Worm (Caenorhabditis elegans) whole organism, L2 larva: ENCODE results near the gene dim-1.
A peak's percentile ranks its signal among the peaks of the same experiment; 100 is the strongest.

Experiments used
- C34F6.9 ChIP-seq: fragments of 150-350 bp; optimal IDR thresholded peaks from 2 replicates; lab custom pipeline; 2014; ENCODE audit warnings: missing biosample characterization, missing genetic modification characterization
- F13H6.1 ChIP-seq: sonication (generic microtip); optimal IDR thresholded peaks from 2 replicates; lab custom pipeline; 2016; ENCODE audit warnings: missing genetic modification characterization, missing compliant biosample characterization
- alr-1 ChIP-seq: fragments of 150-350 bp; optimal IDR thresholded peaks from 2 replicates; lab custom pipeline; 2014; ENCODE audit warnings: missing biosample characterization, missing genetic modification characterization
- aly-2 ChIP-seq: fragments of 150-350 bp; optimal IDR thresholded peaks from 2 replicates; lab custom pipeline; 2014; ENCODE audit warnings: missing biosample characterization, missing genetic modification characterization
- ama-1 ChIP-seq: fragments of 150-350 bp; optimal IDR thresholded peaks from 2 replicates; lab custom pipeline; 2018; ENCODE audit warnings: inconsistent platforms
- blmp-1 ChIP-seq: sonication (generic microtip); optimal IDR thresholded peaks from 2 replicates; lab custom pipeline; 2017; ENCODE audit warnings: missing genetic modification characterization, mild to moderate bottlenecking, missing compliant biosample characterization, antibody characterized with exemption, moderate library complexity; ENCODE audit not compliant: insufficient read depth
- ceh-82 ChIP-seq: fragments of 150-350 bp; optimal IDR thresholded peaks from 2 replicates; lab custom pipeline; 2014; ENCODE audit warnings: missing biosample characterization, missing genetic modification characterization
- crh-2 ChIP-seq: sonication (generic microtip); optimal IDR thresholded peaks from 2 replicates; lab custom pipeline; 2017; ENCODE audit warnings: missing biosample characterization, missing genetic modification characterization
- dmd-4 ChIP-seq: sonication (generic microtip); optimal IDR thresholded peaks from 2 replicates; lab custom pipeline; 2017; ENCODE audit warnings: missing biosample characterization, missing genetic modification characterization
- egl-27 ChIP-seq: sonication (generic microtip); optimal IDR thresholded peaks from 3 replicates; lab custom pipeline; 2017; ENCODE audit warnings: missing biosample characterization, missing genetic modification reagents, missing genetic modification characterization
- elt-1 ChIP-seq: fragments of 150-350 bp; optimal IDR thresholded peaks from 2 replicates; lab custom pipeline; 2014; ENCODE audit warnings: missing biosample characterization, missing genetic modification characterization
- elt-3 ChIP-seq: sonication (generic microtip); optimal IDR thresholded peaks from 2 replicates; lab custom pipeline; 2017; ENCODE audit warnings: missing biosample characterization, missing genetic modification characterization
- fos-1 ChIP-seq: fragments of 150-350 bp; optimal IDR thresholded peaks from 2 replicates; lab custom pipeline; 2014; ENCODE audit warnings: missing biosample characterization, missing genetic modification characterization
- gmeb-1 ChIP-seq: fragments of 150-350 bp; optimal IDR thresholded peaks from 2 replicates; lab custom pipeline; 2014; ENCODE audit warnings: missing biosample characterization, missing genetic modification characterization
- lin-13 ChIP-seq: fragments of 150-350 bp; optimal IDR thresholded peaks from 2 replicates; lab custom pipeline; 2014; ENCODE audit warnings: missing biosample characterization, missing genetic modification reagents, missing genetic modification characterization
- lin-39 ChIP-seq: fragments of 150-350 bp; optimal IDR thresholded peaks from 2 replicates; lab custom pipeline; 2014; ENCODE audit warnings: missing biosample characterization, missing genetic modification reagents, missing genetic modification characterization
- lsy-2 ChIP-seq, 2 experiments: fragments of 150-350 bp in 1 of 2; sonication (generic microtip) in 1 of 2; optimal IDR thresholded peaks; 2 replicates each; lab custom pipeline; 2014 to 2017; ENCODE audit warnings: missing biosample characterization in 2 of 2, missing genetic modification characterization in 2 of 2
- mab-5 ChIP-seq: fragments of 150-350 bp; optimal IDR thresholded peaks from 2 replicates; lab custom pipeline; 2014; ENCODE audit warnings: missing biosample characterization, missing genetic modification characterization
- mbf-1 ChIP-seq: sonication (generic microtip); optimal IDR thresholded peaks from 2 replicates; lab custom pipeline; 2017; ENCODE audit warnings: missing biosample characterization, missing genetic modification characterization
- mdl-1 ChIP-seq, 2 experiments: fragments of 150-350 bp in 1 of 2; sonication (generic microtip) in 1 of 2; optimal IDR thresholded peaks; 2 replicates each; lab custom pipeline; 2017; ENCODE audit warnings: missing biosample characterization in 2 of 2, missing genetic modification characterization in 2 of 2
- nhr-10 ChIP-seq: sonication (generic microtip); optimal IDR thresholded peaks from 2 replicates; lab custom pipeline; 2017; ENCODE audit warnings: missing biosample characterization, missing genetic modification characterization
- nhr-11 ChIP-seq: fragments of 150-350 bp; optimal IDR thresholded peaks from 2 replicates; lab custom pipeline; 2014; ENCODE audit warnings: missing biosample characterization, missing genetic modification characterization
- nhr-12 ChIP-seq: fragments of 150-350 bp; optimal IDR thresholded peaks from 2 replicates; lab custom pipeline; 2014; ENCODE audit warnings: missing biosample characterization, missing genetic modification characterization
- nhr-129 ChIP-seq: fragments of 150-350 bp; optimal IDR thresholded peaks from 2 replicates; lab custom pipeline; 2014; ENCODE audit warnings: missing biosample characterization, missing genetic modification characterization
- nhr-21 ChIP-seq: fragments of 150-350 bp; optimal IDR thresholded peaks from 2 replicates; lab custom pipeline; 2014; ENCODE audit warnings: missing biosample characterization, missing genetic modification characterization
- nhr-23 ChIP-seq: fragments of 150-350 bp; optimal IDR thresholded peaks from 2 replicates; lab custom pipeline; 2014; ENCODE audit warnings: missing biosample characterization, missing genetic modification reagents, missing genetic modification characterization
- nhr-237 ChIP-seq: fragments of 150-350 bp; optimal IDR thresholded peaks from 2 replicates; lab custom pipeline; 2014; ENCODE audit warnings: missing biosample characterization, missing genetic modification characterization
- nhr-25 ChIP-seq: fragments of 150-350 bp; sonication (generic microtip); optimal IDR thresholded peaks from 3 replicates; lab custom pipeline; 2014; ENCODE audit warnings: missing biosample characterization, missing genetic modification characterization
- nhr-6 ChIP-seq: fragments of 150-350 bp; optimal IDR thresholded peaks from 2 replicates; lab custom pipeline; 2014; ENCODE audit warnings: missing biosample characterization, missing genetic modification characterization
- nhr-77 ChIP-seq: fragments of 150-350 bp; optimal IDR thresholded peaks from 2 replicates; lab custom pipeline; 2014; ENCODE audit warnings: missing biosample characterization, missing genetic modification characterization
- peb-1 ChIP-seq: fragments of 150-350 bp; optimal IDR thresholded peaks from 2 replicates; lab custom pipeline; 2014; ENCODE audit warnings: missing biosample characterization, missing genetic modification characterization
- sem-4 ChIP-seq: fragments of 150-350 bp; optimal IDR thresholded peaks from 2 replicates; lab custom pipeline; 2014; ENCODE audit warnings: missing biosample characterization, missing genetic modification reagents, missing genetic modification characterization
- skn-1 ChIP-seq: sonication (generic microtip); optimal IDR thresholded peaks from 2 replicates; lab custom pipeline; 2017; ENCODE audit warnings: missing biosample characterization, missing genetic modification characterization
- sma-3 ChIP-seq: sonication (generic microtip); optimal IDR thresholded peaks from 2 replicates; lab custom pipeline; 2016; ENCODE audit warnings: missing genetic modification reagents, missing genetic modification characterization, missing compliant biosample characterization
- sma-9 ChIP-seq, 2 experiments: fragments of 150-350 bp in 1 of 2; sonication (generic microtip) in 1 of 2; optimal IDR thresholded peaks; 2 replicates each; lab custom pipeline; 2014 to 2016; ENCODE audit warnings: missing genetic modification characterization in 2 of 2, mild to moderate bottlenecking in 1 of 2, missing biosample characterization in 1 of 2, missing compliant biosample characterization in 1 of 2, missing genetic modification reagents in 1 of 2, moderate library complexity in 1 of 2
- snpc-4 ChIP-seq: fragments of 150-350 bp; optimal IDR thresholded peaks from 2 replicates; lab custom pipeline; 2014; ENCODE audit warnings: missing biosample characterization, missing genetic modification characterization
- unc-55 ChIP-seq: fragments of 150-350 bp; sonication (generic microtip); optimal IDR thresholded peaks from 3 replicates; lab custom pipeline; 2014; ENCODE audit warnings: missing biosample characterization, missing genetic modification reagents, missing genetic modification characterization
- unc-62 ChIP-seq: fragments of 150-350 bp; optimal IDR thresholded peaks from 2 replicates; lab custom pipeline; 2014; ENCODE audit warnings: missing biosample characterization, missing genetic modification reagents, missing genetic modification characterization
- zag-1 ChIP-seq: fragments of 150-350 bp; optimal IDR thresholded peaks from 2 replicates; lab custom pipeline; 2014; ENCODE audit warnings: missing biosample characterization, missing genetic modification characterization
- ztf-1 ChIP-seq: fragments of 200-800 bp; sonication (Bioruptor generic); conservative IDR thresholded peaks from 2 replicates; pipeline ENCODE4 v1.3.6; 2022; ENCODE audit warnings: missing genetic modification characterization, missing compliant biosample characterization
- ztf-11 ChIP-seq: sonication (generic microtip); optimal IDR thresholded peaks from 2 replicates; lab custom pipeline; 2017; ENCODE audit warnings: missing biosample characterization, missing genetic modification characterization

The dim-1 gene

ce11 chrX:8027509-8027908 is 30.5 kb downstream of the dim-1 start:
- no peak for TF ChIP-seq lin-39 (tag; lab: Kevin White, UChicago)
- TF ChIP-seq zag-1 = no peak
- TF ChIP-seq elt-1 (tag; lab: Kevin White, UChicago) = no peak
- no peak for TF ChIP-seq sem-4
- TF ChIP-seq egl-27 (tag; lab: Kevin White, UChicago) = no peak
- no peak for TF ChIP-seq nhr-6 (tag; lab: Kevin White, UChicago)
- TF ChIP-seq ama-1 = no peak
- no peak for TF ChIP-seq gmeb-1 (tag; lab: Kevin White, UChicago)
- TF ChIP-seq, all 48 proteins: peak for 0

- TF ChIP-seq nhr-25 (tag; lab: Kevin White, UChicago) = peak; percentile 31
- peak; percentile 52 for TF ChIP-seq sma-9 (GFP tag; optimal IDR thresholded peaks at IDR 0.05; lab: Kevin White, UChicago)
- no peak for TF ChIP-seq sma-9 (tag; optimal IDR thresholded peaks at IDR 0.05; lab: Kevin White, UChicago)
- TF ChIP-seq sma-3 (GFP tag; lab: Kevin White, UChicago) = peak; percentile 25
- no peak for TF ChIP-seq lin-39 (tag; lab: Kevin White, UChicago)
- TF ChIP-seq crh-2 (tag; lab: Kevin White, UChicago) = peak; percentile 36
- TF ChIP-seq nhr-129 (tag; lab: Kevin White, UChicago) = peak; percentile 33
- no peak for TF ChIP-seq gmeb-1 (tag; lab: Kevin White, UChicago)
- TF ChIP-seq sem-4 = no peak
- peak in 1 of 2 experiments; percentile 63 for TF ChIP-seq lsy-2 (tag; optimal IDR thresholded peaks at IDR 0.05; lab: Kevin White, UChicago)
- peak; percentile 20 for TF ChIP-seq blmp-1 (tag; lab: Kevin White, UChicago)
- TF ChIP-seq elt-3 = no peak
- peak; percentile 9 for TF ChIP-seq ama-1
Observed at ce11 chrX:8026709-8027108, 31.3 kb downstream of the dim-1 start.

- no peak for TF ChIP-seq zag-1
- TF ChIP-seq elt-3 = no peak
- no peak for TF ChIP-seq ztf-1
- no peak for TF ChIP-seq skn-1 (tag; lab: Kevin White, UChicago)
- TF ChIP-seq snpc-4 (tag; lab: Kevin White, UChicago) = no peak
- TF ChIP-seq ztf-11 = no peak
- TF ChIP-seq lin-39 (tag; lab: Kevin White, UChicago) = no peak
- TF ChIP-seq blmp-1 (tag; lab: Kevin White, UChicago) = no peak
- no peak for TF ChIP-seq unc-62
- TF ChIP-seq mbf-1 (tag; lab: Kevin White, UChicago) = no peak
- peak; percentile 30 for TF ChIP-seq fos-1 (tag; lab: Kevin White, UChicago)
- no peak for TF ChIP-seq dmd-4 (tag; lab: Kevin White, UChicago)
- TF ChIP-seq sem-4 = no peak
- peak; percentile 61 for TF ChIP-seq nhr-129 (tag; lab: Kevin White, UChicago)
- peak; percentile 53 for TF ChIP-seq sma-9 (GFP tag; optimal IDR thresholded peaks at IDR 0.05; lab: Kevin White, UChicago)
- no peak for TF ChIP-seq sma-9 (tag; optimal IDR thresholded peaks at IDR 0.05; lab: Kevin White, UChicago)
- no peak for TF ChIP-seq peb-1 (tag; lab: Kevin White, UChicago)
- no peak for TF ChIP-seq nhr-237
- TF ChIP-seq mdl-1 (tag; optimal IDR thresholded peaks at IDR 0.05; lab: Kevin White, UChicago) = peak in 1 of 2 experiments; percentile 42
- TF ChIP-seq nhr-21 (tag; lab: Kevin White, UChicago) = no peak
- no peak for TF ChIP-seq nhr-12 (tag; lab: Kevin White, UChicago)
- no peak for TF ChIP-seq ceh-82 (tag; lab: Kevin White, UChicago)
- peak; percentile 2 for TF ChIP-seq gmeb-1 (tag; lab: Kevin White, UChicago)
- TF ChIP-seq elt-1 (tag; lab: Kevin White, UChicago) = no peak
- no peak for TF ChIP-seq F13H6.1 (tag; lab: Kevin White, UChicago)
- no peak for TF ChIP-seq C34F6.9 (tag; lab: Kevin White, UChicago)
- peak; percentile 56 for TF ChIP-seq crh-2 (tag; lab: Kevin White, UChicago)
Observed at ce11 chrX:8022728-8023127, 35.3 kb downstream of the dim-1 start.

ce11 chrX:8021609-8022008 is 36.4 kb downstream of the dim-1 start:
- TF ChIP-seq alr-1 (tag; lab: Kevin White, UChicago) = no peak
- TF ChIP-seq mab-5 (tag; lab: Kevin White, UChicago) = peak; percentile 77
- peak; percentile 89 for TF ChIP-seq C34F6.9 (tag; lab: Kevin White, UChicago)
- peak; percentile 72 for TF ChIP-seq nhr-21 (tag; lab: Kevin White, UChicago)
- TF ChIP-seq snpc-4 (tag; lab: Kevin White, UChicago) = no peak
- TF ChIP-seq elt-3 = no peak
- TF ChIP-seq nhr-77 (tag; lab: Kevin White, UChicago) = no peak
- no peak for TF ChIP-seq ztf-11
- peak; percentile 88 for TF ChIP-seq nhr-6 (tag; lab: Kevin White, UChicago)
- peak; percentile 2 for TF ChIP-seq ama-1
- peak; percentile 29 for TF ChIP-seq unc-62
- no peak for TF ChIP-seq nhr-11
- TF ChIP-seq nhr-23 = no peak
- TF ChIP-seq mbf-1 (tag; lab: Kevin White, UChicago) = no peak
- TF ChIP-seq skn-1 (tag; lab: Kevin White, UChicago) = no peak
- TF ChIP-seq F13H6.1 (tag; lab: Kevin White, UChicago) = peak; percentile 90
- peak; percentile 69 for TF ChIP-seq sem-4
- TF ChIP-seq lin-13 (GFP tag; lab: Kevin White, UChicago) = peak; percentile 73
- no peak for TF ChIP-seq dmd-4 (tag; lab: Kevin White, UChicago)
- peak; percentile 36 for TF ChIP-seq sma-3 (GFP tag; lab: Kevin White, UChicago)
- TF ChIP-seq egl-27 (tag; lab: Kevin White, UChicago) = peak; percentile 46
- TF ChIP-seq lin-39 (tag; lab: Kevin White, UChicago) = no peak
- TF ChIP-seq zag-1 = peak; percentile 3
- no peak for TF ChIP-seq blmp-1 (tag; lab: Kevin White, UChicago)
- no peak for TF ChIP-seq aly-2 (tag; lab: Kevin White, UChicago)
- TF ChIP-seq nhr-12 (tag; lab: Kevin White, UChicago) = no peak
- TF ChIP-seq unc-55 (GFP tag; lab: Kevin White, UChicago) = peak; percentile 31
- TF ChIP-seq sma-9 (GFP tag; optimal IDR thresholded peaks at IDR 0.05; lab: Kevin White, UChicago) = peak; percentile 81
- no peak for TF ChIP-seq sma-9 (tag; optimal IDR thresholded peaks at IDR 0.05; lab: Kevin White, UChicago)
- no peak for TF ChIP-seq peb-1 (tag; lab: Kevin White, UChicago)
- no peak for TF ChIP-seq gmeb-1 (tag; lab: Kevin White, UChicago)
- peak; percentile 93 for TF ChIP-seq nhr-129 (tag; lab: Kevin White, UChicago)
- TF ChIP-seq ztf-1 = no peak
- TF ChIP-seq nhr-10 = no peak
